Fruit fly (Drosophila melanogaster) whole organism, prepupa: ENCODE measurements around the gene Eig71Ed.
A peak's percentile ranks its signal among the peaks of the same experiment; 100 is the strongest.

Source experiments
- Blimp-1 ChIP-seq: fragments of 200-800 bp; sonication (Bioruptor generic); optimal IDR thresholded peaks from 3 replicates; lab custom pipeline; 2017; ENCODE audit warnings: missing biosample characterization, missing genetic modification characterization, mild to moderate bottlenecking, moderate library complexity, missing genetic modification reagents
- CG10631 ChIP-seq: fragments of 200-800 bp; sonication (Bioruptor generic); optimal IDR thresholded peaks from 2 replicates; lab custom pipeline; 2016; ENCODE audit warnings: missing biosample characterization, missing genetic modification characterization
- CG10669 ChIP-seq: fragments of 200-800 bp; sonication (Bioruptor generic); optimal IDR thresholded peaks from 3 replicates; lab custom pipeline; 2018; ENCODE audit warnings: missing biosample characterization, mild to moderate bottlenecking, missing genetic modification characterization, moderate library complexity
- CG11762 ChIP-seq: fragments of 200-800 bp; sonication (Bioruptor generic); optimal IDR thresholded peaks from 3 replicates; lab custom pipeline; 2016; ENCODE audit warnings: missing biosample characterization, missing genetic modification characterization; ENCODE audit not compliant: insufficient read depth
- CG1621 ChIP-seq: fragments of 200-800 bp; sonication (Bioruptor generic); optimal IDR thresholded peaks from 3 replicates; lab custom pipeline; 2018; ENCODE audit warnings: missing biosample characterization, mild to moderate bottlenecking, missing genetic modification characterization
- CG16779 ChIP-seq: fragments of 200-800 bp; sonication (Bioruptor generic); optimal IDR thresholded peaks from 3 replicates; lab custom pipeline; 2017; ENCODE audit warnings: missing biosample characterization, mild to moderate bottlenecking, missing genetic modification characterization
- CG3032 ChIP-seq: fragments of 200-800 bp; optimal IDR thresholded peaks from 2 replicates; lab custom pipeline; 2019; ENCODE audit warnings: missing biosample characterization, mild to moderate bottlenecking, missing genetic modification characterization, moderate library complexity
- CG31627 ChIP-seq: fragments of 200-800 bp; sonication (Bioruptor generic); optimal IDR thresholded peaks from 3 replicates; lab custom pipeline; 2016; ENCODE audit warnings: missing biosample characterization, missing genetic modification characterization
- CG32006 ChIP-seq: fragments of 200-800 bp; sonication (Bioruptor generic); optimal IDR thresholded peaks from 3 replicates; lab custom pipeline; 2017; ENCODE audit warnings: missing biosample characterization, mild to moderate bottlenecking, missing genetic modification characterization
- CG34406 ChIP-seq: fragments of 200-800 bp; sonication (Bioruptor generic); optimal IDR thresholded peaks from 3 replicates; lab custom pipeline; 2016; ENCODE audit warnings: missing biosample characterization, missing genetic modification characterization
- CG3919 ChIP-seq: fragments of 200-800 bp; sonication (Bioruptor generic); optimal IDR thresholded peaks from 3 replicates; lab custom pipeline; 2016; ENCODE audit warnings: missing biosample characterization, missing genetic modification characterization
- CG4318 ChIP-seq: fragments of 200-800 bp; sonication (Bioruptor generic); optimal IDR thresholded peaks from 3 replicates; lab custom pipeline; 2017; ENCODE audit warnings: missing biosample characterization, mild to moderate bottlenecking, missing genetic modification characterization
- CG6163 ChIP-seq: fragments of 200-800 bp; sonication (Bioruptor generic); IDR thresholded peaks from 3 replicates; pipeline ENCODE4 v1.3.6; 2022; ENCODE audit warnings: missing biosample characterization, missing genetic modification characterization
- CG6276 ChIP-seq: fragments of 200-800 bp; sonication (Bioruptor generic); optimal IDR thresholded peaks from 2 replicates; lab custom pipeline; 2017; ENCODE audit warnings: missing biosample characterization, mild to moderate bottlenecking, missing genetic modification characterization
- CG6808 ChIP-seq: fragments of 200-800 bp; sonication (Bioruptor generic); optimal IDR thresholded peaks from 3 replicates; lab custom pipeline; 2017; ENCODE audit warnings: missing biosample characterization, missing genetic modification characterization, mild to moderate bottlenecking, moderate library complexity, missing genetic modification reagents
- CG8119 ChIP-seq: fragments of 200-800 bp; sonication (Bioruptor generic); IDR thresholded peaks from 3 replicates; pipeline ENCODE4 v1.3.6; 2022; ENCODE audit warnings: missing biosample characterization, missing genetic modification characterization
- CG8319 ChIP-seq: fragments of 200-800 bp; sonication (Bioruptor generic); optimal IDR thresholded peaks from 3 replicates; lab custom pipeline; 2016; ENCODE audit warnings: missing biosample characterization, missing genetic modification characterization
- CG8632 ChIP-seq: fragments of 200-800 bp; sonication (Bioruptor generic); optimal IDR thresholded peaks from 3 replicates; lab custom pipeline; 2016; ENCODE audit warnings: missing biosample characterization, missing genetic modification characterization
- Eip75B ChIP-seq: fragments of 200-800 bp; sonication (Bioruptor generic); optimal IDR thresholded peaks from 3 replicates; lab custom pipeline; 2016; ENCODE audit warnings: missing biosample characterization, missing genetic modification characterization
- Eip78C ChIP-seq: fragments of 200-800 bp; sonication (Bioruptor generic); peaks from one replicate; lab custom pipeline; 2016; ENCODE audit warnings: missing biosample characterization, missing genetic modification characterization
- Eip93F ChIP-seq: fragments of 200-800 bp; sonication (Bioruptor generic); optimal IDR thresholded peaks from 2 replicates; lab custom pipeline; 2016; ENCODE audit warnings: missing biosample characterization, mild to moderate bottlenecking, missing genetic modification characterization
- Ets21C ChIP-seq: fragments of 200-800 bp; sonication (Bioruptor generic); optimal IDR thresholded peaks from 3 replicates; lab custom pipeline; 2016; ENCODE audit warnings: missing biosample characterization, missing genetic modification characterization
- Hr38 ChIP-seq: sonication (Bioruptor generic); optimal IDR thresholded peaks from 2 replicates; lab custom pipeline; 2016; ENCODE audit warnings: missing biosample characterization, missing genetic modification characterization
- Hr39 ChIP-seq: fragments of 200-800 bp; sonication (Bioruptor generic); optimal IDR thresholded peaks from 2 replicates; lab custom pipeline; 2016; ENCODE audit warnings: missing biosample characterization, missing genetic modification characterization
- Hr4 ChIP-seq: fragments of 200-800 bp; sonication (Bioruptor generic); optimal IDR thresholded peaks from 3 replicates; lab custom pipeline; 2016; ENCODE audit warnings: missing biosample characterization, missing genetic modification characterization
- Lpt ChIP-seq: fragments of 200-800 bp; sonication (Bioruptor generic); optimal IDR thresholded peaks from 3 replicates; lab custom pipeline; 2016; ENCODE audit warnings: missing biosample characterization, missing genetic modification characterization
- OdsH ChIP-seq: fragments of 200-800 bp; sonication (Bioruptor generic); optimal IDR thresholded peaks from 3 replicates; lab custom pipeline; 2016; ENCODE audit warnings: missing biosample characterization, missing genetic modification characterization
- Smox ChIP-seq: fragments of 200-800 bp; sonication (Bioruptor generic); optimal IDR thresholded peaks from 3 replicates; lab custom pipeline; 2016; ENCODE audit warnings: missing biosample characterization, missing genetic modification characterization
- Sox102F ChIP-seq: fragments of 200-800 bp; sonication (Bioruptor generic); optimal IDR thresholded peaks from 2 replicates; lab custom pipeline; 2016; ENCODE audit warnings: missing biosample characterization, mild to moderate bottlenecking, missing genetic modification characterization
- Sox14 ChIP-seq: fragments of 200-800 bp; sonication (Bioruptor generic); optimal IDR thresholded peaks from 3 replicates; lab custom pipeline; 2016; ENCODE audit warnings: missing biosample characterization, missing genetic modification characterization
- Sox15 ChIP-seq: fragments of 200-800 bp; sonication (Bioruptor generic); optimal IDR thresholded peaks from 3 replicates; lab custom pipeline; 2016; ENCODE audit warnings: missing biosample characterization, missing genetic modification characterization
- achi ChIP-seq: fragments of 200-800 bp; sonication (Bioruptor generic); optimal IDR thresholded peaks from 3 replicates; lab custom pipeline; 2016; ENCODE audit warnings: missing biosample characterization, missing genetic modification characterization
- acj6 ChIP-seq: fragments of 200-800 bp; sonication (Bioruptor generic); optimal IDR thresholded peaks from 3 replicates; lab custom pipeline; 2016; ENCODE audit warnings: missing biosample characterization, missing genetic modification characterization
- dac ChIP-seq: fragments of 200-800 bp; sonication (Bioruptor generic); optimal IDR thresholded peaks from 2 replicates; lab custom pipeline; 2017; ENCODE audit warnings: missing biosample characterization, mild to moderate bottlenecking, missing genetic modification characterization
- eg ChIP-seq: fragments of 200-800 bp; sonication (Bioruptor generic); IDR thresholded peaks from 3 replicates; pipeline ENCODE4 v1.3.6; 2022; ENCODE audit warnings: missing biosample characterization, missing genetic modification characterization
- esn ChIP-seq: fragments of 200-800 bp; sonication (Bioruptor generic); optimal IDR thresholded peaks from 2 replicates; lab custom pipeline; 2016; ENCODE audit warnings: missing biosample characterization, mild to moderate bottlenecking, missing genetic modification characterization, moderate library complexity
- fd59A ChIP-seq: fragments of 200-800 bp; sonication (Bioruptor generic); optimal IDR thresholded peaks from 2 replicates; lab custom pipeline; 2017; ENCODE audit warnings: missing biosample characterization, mild to moderate bottlenecking, missing genetic modification characterization, missing genetic modification reagents
- fd85E ChIP-seq: fragments of 200-800 bp; sonication (Bioruptor generic); optimal IDR thresholded peaks from 3 replicates; lab custom pipeline; 2016; ENCODE audit warnings: missing biosample characterization, missing genetic modification characterization
- fkh ChIP-seq: fragments of 200-800 bp; sonication (Bioruptor generic); optimal IDR thresholded peaks from 3 replicates; lab custom pipeline; 2017; ENCODE audit warnings: missing biosample characterization, mild to moderate bottlenecking, missing genetic modification characterization, moderate library complexity
- lz ChIP-seq: fragments of 200-800 bp; sonication (Bioruptor generic); optimal IDR thresholded peaks from 3 replicates; lab custom pipeline; 2016; ENCODE audit warnings: missing biosample characterization, missing genetic modification characterization
- net ChIP-seq: fragments of 200-800 bp; sonication (Bioruptor generic); optimal IDR thresholded peaks from 3 replicates; lab custom pipeline; 2016; ENCODE audit warnings: missing biosample characterization, missing genetic modification characterization
- pdm3 ChIP-seq: fragments of 200-800 bp; sonication (Bioruptor generic); optimal IDR thresholded peaks from 3 replicates; lab custom pipeline; 2016; ENCODE audit warnings: missing biosample characterization, missing genetic modification characterization
- salr ChIP-seq, 2 experiments: fragments of 200-800 bp; sonication (Bioruptor generic); optimal IDR thresholded peaks; 3 replicates each; lab custom pipeline; 2016 to 2018; ENCODE audit warnings: missing biosample characterization in 2 of 2, missing genetic modification characterization in 2 of 2, mild to moderate bottlenecking in 1 of 2
- ss ChIP-seq, 2 experiments: fragments of 200-800 bp; sonication (Bioruptor generic); optimal IDR thresholded peaks; 2 replicates in 1 of 2; 3 replicates in 1 of 2; lab custom pipeline; 2017 to 2018; ENCODE audit warnings: mild to moderate bottlenecking in 2 of 2, missing biosample characterization in 2 of 2, missing genetic modification characterization in 2 of 2, moderate library complexity in 1 of 2
- svp ChIP-seq: fragments of 200-800 bp; sonication (Bioruptor generic); peaks from one replicate; lab custom pipeline; 2016; ENCODE audit warnings: missing biosample characterization, missing genetic modification characterization
- topi ChIP-seq: fragments of 200-800 bp; sonication (Bioruptor generic); optimal IDR thresholded peaks from 3 replicates; lab custom pipeline; 2016; ENCODE audit warnings: missing biosample characterization, missing genetic modification characterization
- vri ChIP-seq: fragments of 200-800 bp; sonication (Bioruptor generic); optimal IDR thresholded peaks from 3 replicates; lab custom pipeline; 2016; ENCODE audit warnings: missing biosample characterization, mild to moderate bottlenecking, missing genetic modification characterization

The Eig71Ed gene

DNA sequence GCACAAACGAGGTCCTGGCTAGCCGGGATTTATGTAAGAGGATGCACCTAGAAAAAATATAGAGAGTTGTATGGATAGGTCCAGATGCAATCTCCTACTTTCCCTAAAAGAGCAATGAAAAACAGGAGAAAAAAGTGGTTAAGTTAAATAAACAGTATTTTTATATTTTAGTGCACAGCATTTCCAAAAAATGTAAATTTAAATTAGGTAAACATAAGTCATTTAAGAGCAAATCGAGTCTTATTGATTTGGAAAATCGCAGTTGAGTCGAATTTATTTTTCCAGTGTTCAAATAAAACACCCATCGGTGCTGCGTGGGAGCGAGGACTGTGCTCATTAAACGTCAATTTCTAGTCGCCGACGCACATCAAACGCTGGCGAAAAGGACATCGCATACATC is 13.4 kb downstream of the Eig71Ed start:
- no peak for TF ChIP-seq Sox102F
- no peak for TF ChIP-seq eg (GFP tag; lab: Robert Waterston, UW)
- TF ChIP-seq CG6163 = no peak
- no peak for TF ChIP-seq Lpt (GFP tag; lab: Kevin White, UChicago)
- no peak for TF ChIP-seq acj6 (GFP tag; lab: Kevin White, UChicago)
- no peak for TF ChIP-seq CG31627 (GFP tag; lab: Kevin White, UChicago)
- TF ChIP-seq OdsH (GFP tag; lab: Kevin White, UChicago) = no peak
- no peak for TF ChIP-seq Eip78C (GFP tag; lab: Kevin White, UChicago)

DNA sequence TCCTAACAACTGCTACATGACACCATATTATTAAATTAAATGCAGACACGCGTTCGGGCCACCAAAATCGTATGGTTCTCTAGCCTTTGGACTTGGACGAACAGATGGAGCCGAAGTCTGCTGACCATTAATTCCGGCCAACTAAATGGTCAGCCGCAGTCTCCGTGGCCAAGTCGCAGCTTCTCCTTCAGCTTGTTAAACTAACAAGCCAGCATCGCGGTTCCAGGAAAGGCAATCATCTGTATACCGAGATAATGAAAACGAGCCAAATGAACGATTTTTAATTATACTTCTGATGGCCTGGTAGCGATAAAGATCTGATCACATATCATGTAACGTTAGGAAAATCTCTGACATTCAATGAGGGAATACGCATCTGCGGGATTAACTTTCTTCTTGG is 17.6 kb downstream of the Eig71Ed start:
- TF ChIP-seq acj6 (GFP tag; lab: Kevin White, UChicago) = no peak
- no peak for TF ChIP-seq vri
- TF ChIP-seq CG10631 = no peak
- no peak for TF ChIP-seq eg (GFP tag; lab: Robert Waterston, UW)

DNA sequence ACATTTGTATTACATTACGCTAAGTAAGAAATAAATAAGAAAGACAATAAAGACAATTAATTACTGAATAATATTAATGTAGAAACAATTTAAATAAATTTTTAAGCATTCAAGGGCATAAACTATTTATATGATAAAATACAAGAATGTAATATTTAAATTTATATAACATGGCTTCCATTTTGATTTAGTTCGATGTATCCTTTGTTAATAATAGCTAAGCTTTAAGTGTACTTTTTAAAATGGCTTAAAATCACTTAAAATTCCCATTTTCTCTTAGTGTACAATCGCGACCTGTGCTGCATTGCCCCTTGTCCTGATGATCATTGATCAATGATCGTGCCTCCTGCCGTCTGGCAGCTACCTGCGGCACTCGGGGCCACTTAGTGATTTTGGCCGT is 18.1 kb downstream of the Eig71Ed start:
- TF ChIP-seq CG34406 (GFP tag; lab: Kevin White, UChicago) = peak; percentile 47
- TF ChIP-seq Eip75B = no peak
- TF ChIP-seq CG4318 (GFP tag; lab: Kevin White, UChicago) = no peak
- peak; percentile 38 for TF ChIP-seq esn (GFP tag; lab: Kevin White, UChicago)
- TF ChIP-seq dac (GFP tag; lab: Kevin White, UChicago) = no peak
- TF ChIP-seq CG8632 (GFP tag; lab: Kevin White, UChicago) = no peak
- TF ChIP-seq svp (GFP tag; lab: Kevin White, UChicago) = peak; percentile 78
- TF ChIP-seq CG3032 (tag; lab: Kevin White, UChicago) = no peak
- TF ChIP-seq Hr4 (GFP tag; lab: Kevin White, UChicago) = no peak
- TF ChIP-seq CG1621 = no peak
- TF ChIP-seq Sox102F = no peak
- TF ChIP-seq ss (GFP tag; optimal IDR thresholded peaks at IDR 0.05; lab: Kevin White, UChicago) = no peak
- no peak for TF ChIP-seq net (GFP tag; lab: Kevin White, UChicago)
- TF ChIP-seq Sox14 (GFP tag; lab: Kevin White, UChicago) = no peak
- TF ChIP-seq CG16779 (tag; lab: Kevin White, UChicago) = no peak
- no peak for TF ChIP-seq Lpt (GFP tag; lab: Kevin White, UChicago)
- no peak for TF ChIP-seq OdsH (GFP tag; lab: Kevin White, UChicago)
- no peak for TF ChIP-seq fkh (GFP tag; lab: Kevin White, UChicago)
- no peak for TF ChIP-seq Ets21C (GFP tag; lab: Kevin White, UChicago)
- TF ChIP-seq Smox (GFP tag; lab: Kevin White, UChicago) = peak; percentile 24
- TF ChIP-seq lz (GFP tag; lab: Kevin White, UChicago) = no peak
- no peak for TF ChIP-seq salr (GFP tag; optimal IDR thresholded peaks at IDR 0.05; lab: Kevin White, UChicago)
- no peak for TF ChIP-seq Hr38
- no peak for TF ChIP-seq Sox15
- no peak for TF ChIP-seq Hr39 (GFP tag; lab: Kevin White, UChicago)
- TF ChIP-seq eg (GFP tag; lab: Robert Waterston, UW) = no peak
- peak; percentile 12 for TF ChIP-seq achi (GFP tag; lab: Kevin White, UChicago)
- peak; percentile 21 for TF ChIP-seq CG3919 (GFP tag; lab: Kevin White, UChicago)
- TF ChIP-seq CG8119 = no peak
- peak; percentile 48 for TF ChIP-seq Eip78C (GFP tag; lab: Kevin White, UChicago)
- TF ChIP-seq CG8319 = no peak
- TF ChIP-seq CG6276 (GFP tag; lab: Kevin White, UChicago) = no peak
- no peak for TF ChIP-seq CG32006 (GFP tag; lab: Kevin White, UChicago)
- TF ChIP-seq CG31627 (GFP tag; lab: Kevin White, UChicago) = no peak
- peak; percentile 9 for TF ChIP-seq Blimp-1 (GFP tag; lab: Kevin White, UChicago)
- TF ChIP-seq acj6 (GFP tag; lab: Kevin White, UChicago) = peak; percentile 2
- TF ChIP-seq CG11762 = no peak
- TF ChIP-seq fd85E (GFP tag; lab: Kevin White, UChicago) = no peak
- no peak for TF ChIP-seq fd59A (GFP tag; lab: Kevin White, UChicago)
- no peak for TF ChIP-seq CG10669
- TF ChIP-seq topi (GFP tag; lab: Kevin White, UChicago) = peak; percentile 17
- no peak for TF ChIP-seq CG6163
- no peak for TF ChIP-seq Eip93F (GFP tag; lab: Kevin White, UChicago)
- no peak for TF ChIP-seq pdm3 (GFP tag; lab: Kevin White, UChicago)
- no peak for TF ChIP-seq CG6808 (GFP tag; lab: Kevin White, UChicago)
- TF ChIP-seq CG10631 = peak; percentile 21
